Fruit fly (Drosophila melanogaster): Measurements from ENCODE around the gene CG5715.

Gene CG5715

dm6 chr3R:24252494-24252893 is 41.7 kb downstream of the CG5715 start, which contains the start of gene beta-PheRS:
beta-PheRS (minus strand) TSS chr3R:24252679.
- TF ChIP-seq usp (GFP tag; optimal IDR thresholded peaks at IDR 0.05): no peak
- TF ChIP-seq pan (optimal IDR thresholded peaks at IDR 0.05): no peak
- TF ChIP-seq Dll (optimal IDR thresholded peaks at IDR 0.05): no peak
- no peak for TF ChIP-seq psq (optimal IDR thresholded peaks at IDR 0.05)
- TF ChIP-seq EcR (GFP tag; optimal IDR thresholded peaks at IDR 0.05): no peak
- no peak for TF ChIP-seq CG8478 (optimal IDR thresholded peaks at IDR 0.05)
